Worm (Caenorhabditis elegans) whole organism, mixed stage, embryonic: Measurements from ENCODE around the gene nprl-3.

Experiments
- M03D4.4 ChIP-seq: sonication (generic microtip); optimal IDR thresholded peaks from 2 replicates; lab custom pipeline; 2017; ENCODE audit warnings: mild to moderate bottlenecking, missing genetic modification characterization, missing compliant biosample characterization
- bed-3 ChIP-seq: fragments of 200-800 bp; sonication (Bioruptor generic); optimal IDR thresholded peaks from 3 replicates; lab custom pipeline; 2018; ENCODE audit warnings: mild to moderate bottlenecking, missing genetic modification characterization, moderate library complexity, missing compliant biosample characterization
- blmp-1 ChIP-seq: fragments of 150-350 bp; optimal IDR thresholded peaks from 2 replicates; lab custom pipeline; 2014; ENCODE audit warnings: missing biosample characterization, missing genetic modification characterization
- ceh-39 ChIP-seq: fragments of 150-350 bp; optimal IDR thresholded peaks from 2 replicates; lab custom pipeline; 2014; ENCODE audit warnings: missing biosample characterization, missing genetic modification characterization
- ceh-43 ChIP-seq: fragments of 200-800 bp; sonication (Bioruptor generic); optimal IDR thresholded peaks from 2 replicates; lab custom pipeline; 2018; ENCODE audit warnings: mild to moderate bottlenecking, missing genetic modification characterization, moderate library complexity, missing compliant biosample characterization
- ceh-83 ChIP-seq: fragments of 200-800 bp; sonication (Bioruptor generic); optimal IDR thresholded peaks from 2 replicates; lab custom pipeline; 2018; ENCODE audit warnings: mild to moderate bottlenecking, missing genetic modification characterization, missing compliant biosample characterization
- ces-1 ChIP-seq: fragments of 150-350 bp; optimal IDR thresholded peaks from 2 replicates; lab custom pipeline; 2014; ENCODE audit warnings: missing biosample characterization, missing genetic modification reagents, missing genetic modification characterization
- cnd-1 ChIP-seq: fragments of 200-800 bp; sonication (Bioruptor generic); optimal IDR thresholded peaks from 2 replicates; lab custom pipeline; 2018; ENCODE audit warnings: mild to moderate bottlenecking, missing genetic modification characterization, missing compliant biosample characterization
- drap-1 ChIP-seq: fragments of 200-800 bp; sonication (Bioruptor generic); optimal IDR thresholded peaks from 3 replicates; lab custom pipeline; 2018; ENCODE audit warnings: mild to moderate bottlenecking, missing genetic modification characterization, missing compliant biosample characterization
- elt-1 ChIP-seq: sonication (generic microtip); optimal IDR thresholded peaks from 2 replicates; lab custom pipeline; 2017; ENCODE audit warnings: missing genetic modification characterization, mild to moderate bottlenecking, missing compliant biosample characterization, antibody characterized with exemption, moderate library complexity, borderline replicate concordance; ENCODE audit not compliant: insufficient read depth
- flh-1 ChIP-seq: fragments of 200-800 bp; sonication (Bioruptor generic); optimal IDR thresholded peaks from 2 replicates; lab custom pipeline; 2018; ENCODE audit warnings: mild to moderate bottlenecking, missing genetic modification characterization, moderate library complexity, missing compliant biosample characterization
- ham-2 ChIP-seq: fragments of 200-800 bp; sonication (Bioruptor generic); optimal IDR thresholded peaks from 2 replicates; lab custom pipeline; 2018; ENCODE audit warnings: mild to moderate bottlenecking, missing genetic modification characterization, missing compliant biosample characterization
- hlh-1 ChIP-seq: fragments of 150-350 bp; optimal IDR thresholded peaks from 2 replicates; lab custom pipeline; 2014; ENCODE audit warnings: missing biosample characterization, missing genetic modification reagents, missing genetic modification characterization
- lin-13 ChIP-seq: fragments of 150-350 bp; optimal IDR thresholded peaks from 2 replicates; lab custom pipeline; 2014; ENCODE audit warnings: missing biosample characterization, missing genetic modification characterization
- lin-32 ChIP-seq: fragments of 200-800 bp; sonication (Bioruptor generic); optimal IDR thresholded peaks from 2 replicates; lab custom pipeline; 2018; ENCODE audit warnings: mild to moderate bottlenecking, missing genetic modification characterization, missing compliant biosample characterization
- lsy-2 ChIP-seq: fragments of 150-350 bp; optimal IDR thresholded peaks from 2 replicates; lab custom pipeline; 2014; ENCODE audit warnings: missing biosample characterization, missing genetic modification characterization
- mab-5 ChIP-seq: fragments of 150-350 bp; optimal IDR thresholded peaks from 2 replicates; lab custom pipeline; 2014; ENCODE audit warnings: missing biosample characterization, missing genetic modification characterization
- mep-1 ChIP-seq: fragments of 150-350 bp; optimal IDR thresholded peaks from 2 replicates; lab custom pipeline; 2017; ENCODE audit warnings: missing biosample characterization, missing genetic modification reagents, missing genetic modification characterization, inconsistent platforms
- mls-2 ChIP-seq: sonication (generic microtip); optimal IDR thresholded peaks from 2 replicates; lab custom pipeline; 2016; ENCODE audit warnings: mild to moderate bottlenecking, missing genetic modification characterization, moderate library complexity, missing compliant biosample characterization
- nhr-12 ChIP-seq: fragments of 150-350 bp; optimal IDR thresholded peaks from 2 replicates; lab custom pipeline; 2014; ENCODE audit warnings: missing biosample characterization, missing genetic modification characterization
- nhr-2 ChIP-seq: fragments of 150-350 bp; optimal IDR thresholded peaks from 2 replicates; lab custom pipeline; 2014; ENCODE audit warnings: missing biosample characterization, missing genetic modification characterization
- nhr-237 ChIP-seq: fragments of 150-350 bp; optimal IDR thresholded peaks from 2 replicates; lab custom pipeline; 2014; ENCODE audit warnings: missing biosample characterization, missing genetic modification characterization
- nhr-28 ChIP-seq: fragments of 150-350 bp; optimal IDR thresholded peaks from 2 replicates; lab custom pipeline; 2014; ENCODE audit warnings: missing biosample characterization, missing genetic modification characterization
- nhr-76 ChIP-seq: sonication (generic microtip); optimal IDR thresholded peaks from 2 replicates; lab custom pipeline; 2017; ENCODE audit warnings: missing biosample characterization, missing genetic modification characterization
- pha-4 ChIP-seq: fragments of 150-350 bp; optimal IDR thresholded peaks from 2 replicates; lab custom pipeline; 2018; ENCODE audit warnings: missing biosample characterization, missing genetic modification reagents, missing genetic modification characterization
- sem-2 ChIP-seq: fragments of 200-800 bp; sonication (Bioruptor generic); optimal IDR thresholded peaks from 2 replicates; lab custom pipeline; 2018; ENCODE audit warnings: mild to moderate bottlenecking, missing genetic modification characterization, missing compliant biosample characterization
- snpc-4 ChIP-seq: fragments of 150-350 bp; optimal IDR thresholded peaks from 2 replicates; lab custom pipeline; 2014; ENCODE audit warnings: missing biosample characterization, missing genetic modification characterization
- sptf-1 ChIP-seq: sonication (generic microtip); optimal IDR thresholded peaks from 2 replicates; lab custom pipeline; 2017; ENCODE audit warnings: mild to moderate bottlenecking, missing genetic modification characterization, moderate library complexity, missing compliant biosample characterization
- tbx-8 ChIP-seq: fragments of 200-800 bp; sonication (Bioruptor generic); optimal IDR thresholded peaks from 2 replicates; lab custom pipeline; 2018; ENCODE audit warnings: mild to moderate bottlenecking, missing genetic modification characterization, moderate library complexity, missing compliant biosample characterization
- unc-120 ChIP-seq: sonication (generic microtip); optimal IDR thresholded peaks from 2 replicates; lab custom pipeline; 2017; ENCODE audit warnings: missing genetic modification characterization, missing compliant biosample characterization; ENCODE audit not compliant: poor library complexity, severe bottlenecking
- unc-39 ChIP-seq: fragments of 150-350 bp; optimal IDR thresholded peaks from 2 replicates; lab custom pipeline; 2014; ENCODE audit warnings: missing biosample characterization, missing genetic modification characterization
- unc-62 ChIP-seq: fragments of 150-350 bp; optimal IDR thresholded peaks from 2 replicates; lab custom pipeline; 2014; ENCODE audit warnings: missing biosample characterization, missing genetic modification reagents, missing genetic modification characterization
- zip-8 ChIP-seq: fragments of 150-350 bp; optimal IDR thresholded peaks from 2 replicates; lab custom pipeline; 2014; ENCODE audit warnings: missing biosample characterization, missing genetic modification characterization
- ztf-11 ChIP-seq: fragments of 150-350 bp; optimal IDR thresholded peaks from 2 replicates; lab custom pipeline; 2014; ENCODE audit warnings: missing biosample characterization, missing genetic modification characterization

nprl-3 gene

DNA sequence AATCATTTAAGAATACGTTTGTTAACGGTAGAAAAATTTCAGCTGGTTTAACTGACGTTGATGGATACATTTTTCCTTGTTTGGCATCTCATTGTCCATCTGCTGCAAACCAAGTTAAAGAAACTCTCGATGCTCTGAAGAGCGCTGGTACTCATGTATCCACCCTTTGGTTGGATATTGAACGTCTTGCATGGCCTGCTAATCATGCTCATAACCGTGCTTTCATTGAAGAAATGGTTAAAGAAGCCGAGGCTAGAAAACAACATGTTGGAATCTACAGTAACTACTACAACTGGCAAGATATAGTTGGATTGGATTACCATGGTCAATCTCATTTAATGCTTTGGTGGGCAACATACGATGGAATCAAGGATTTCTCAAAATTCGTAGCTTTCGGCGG lies 35.7 kb downstream of the nprl-3 start:
- TF ChIP-seq unc-62 (GFP tag; lab: Kevin White, UChicago) (no peak), lin-13 (no peak), hlh-1 (tag; lab: Kevin White, UChicago) (no peak), sem-2 (GFP tag; lab: Kevin White, UChicago) (no peak), nhr-237 (tag; lab: Kevin White, UChicago) (no peak), M03D4.4 (no peak), sptf-1 (tag; lab: Kevin White, UChicago) (no peak), blmp-1 (no peak), ceh-43 (no peak), ham-2 (GFP tag; lab: Kevin White, UChicago) (no peak)

DNA sequence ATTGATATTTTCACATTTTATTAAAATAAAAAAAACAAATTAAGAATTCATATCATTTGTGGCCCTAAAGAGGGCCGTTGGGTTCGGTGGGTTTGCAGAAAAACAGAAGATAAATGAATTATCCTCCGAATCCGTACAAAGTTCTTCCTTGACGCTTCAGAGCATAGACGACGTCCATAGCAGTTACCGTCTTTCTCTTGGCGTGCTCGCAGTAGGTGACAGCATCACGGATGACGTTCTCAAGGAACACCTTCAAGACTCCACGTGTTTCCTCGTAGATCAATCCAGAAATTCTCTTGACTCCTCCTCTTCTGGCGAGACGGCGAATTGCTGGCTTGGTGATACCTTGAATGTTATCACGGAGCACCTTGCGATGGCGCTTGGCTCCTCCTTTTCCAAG lies 36.3 kb downstream of the nprl-3 start:
- TF ChIP-seq snpc-4 (tag; lab: Kevin White, UChicago) (no peak), zip-8 (tag; lab: Kevin White, UChicago) (no peak), elt-1 (no peak), nhr-28 (tag; lab: Kevin White, UChicago) (no peak)
- TF ChIP-seq, all 35 proteins: peak for 0

DNA sequence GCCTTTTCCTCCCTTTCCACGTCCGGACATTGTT lies 36.5 kb downstream of the nprl-3 start, which contains the start of gene his-31:
his-31 (minus strand) TSS at position 30 of the 34 bp plus-strand sequence.
- no peak for TF ChIP-seq lin-13
- no peak for TF ChIP-seq ceh-83 (GFP tag; lab: Kevin White, UChicago)
- TF ChIP-seq unc-62 (GFP tag; lab: Kevin White, UChicago): no peak
- TF ChIP-seq ceh-39: no peak
- no peak for TF ChIP-seq sem-2 (GFP tag; lab: Kevin White, UChicago)
- TF ChIP-seq cnd-1 (tag; lab: Kevin White, UChicago): no peak
- TF ChIP-seq ces-1 (GFP tag; lab: Kevin White, UChicago): no peak
- TF ChIP-seq unc-120 (tag; lab: Kevin White, UChicago): no peak
- no peak for TF ChIP-seq nhr-76 (tag; lab: Kevin White, UChicago)
- no peak for TF ChIP-seq M03D4.4
- no peak for TF ChIP-seq mab-5 (tag; lab: Kevin White, UChicago)

- peak; percentile 78 for TF ChIP-seq sem-2 (GFP tag; lab: Kevin White, UChicago)
- TF ChIP-seq pha-4 (tag; lab: Kevin White, UChicago): peak; percentile 92
- TF ChIP-seq ces-1 (GFP tag; lab: Kevin White, UChicago): peak; percentile 39
- peak; percentile 63 for TF ChIP-seq drap-1
- peak; percentile 78 for TF ChIP-seq lsy-2
- no peak for TF ChIP-seq nhr-237 (tag; lab: Kevin White, UChicago)
- peak; percentile 76 for TF ChIP-seq nhr-2
- TF ChIP-seq mls-2 (tag; lab: Kevin White, UChicago): peak; percentile 61
- no peak for TF ChIP-seq zip-8 (tag; lab: Kevin White, UChicago)
- no peak for TF ChIP-seq nhr-76 (tag; lab: Kevin White, UChicago)
- peak; percentile 64 for TF ChIP-seq hlh-1 (tag; lab: Kevin White, UChicago)
- TF ChIP-seq lin-13: peak; percentile 98
- TF ChIP-seq elt-1: peak; percentile 20
- TF ChIP-seq ztf-11 (tag; lab: Kevin White, UChicago): peak; percentile 98
- peak; percentile 76 for TF ChIP-seq ceh-83 (GFP tag; lab: Kevin White, UChicago)
- peak; percentile 99 for TF ChIP-seq ceh-39
- TF ChIP-seq bed-3: no peak
- TF ChIP-seq unc-62 (GFP tag; lab: Kevin White, UChicago): peak; percentile 89
- TF ChIP-seq ham-2 (GFP tag; lab: Kevin White, UChicago): no peak
- no peak for TF ChIP-seq flh-1 (GFP tag; lab: Kevin White, UChicago)
- peak; percentile 87 for TF ChIP-seq nhr-12 (tag; lab: Kevin White, UChicago)
- TF ChIP-seq ceh-43: peak; percentile 45
- TF ChIP-seq unc-120 (tag; lab: Kevin White, UChicago): no peak
- TF ChIP-seq unc-39 (tag; lab: Kevin White, UChicago): peak; percentile 96
- TF ChIP-seq cnd-1 (tag; lab: Kevin White, UChicago): peak; percentile 95
- TF ChIP-seq lin-32 (GFP tag; lab: Kevin White, UChicago): peak; percentile 65
- TF ChIP-seq mep-1 (tag; lab: Kevin White, UChicago): peak; percentile 92
- TF ChIP-seq tbx-8 (GFP tag; lab: Kevin White, UChicago): peak; percentile 72
- TF ChIP-seq sptf-1 (tag; lab: Kevin White, UChicago): peak; percentile 70
- TF ChIP-seq blmp-1: no peak
- TF ChIP-seq M03D4.4: peak; percentile 75
Measured at ce11 chrIV:8333988-8334863, 36.9 kb downstream of the nprl-3 start, which contains the start of gene his-32. TSS of gene his-32 (plus strand) at chrIV:8334305.
